Worm (Caenorhabditis elegans) whole organism, L4 larva: ENCODE results near the gene bnc-1.
A peak's percentile ranks its signal among the peaks of the same experiment; 100 is the strongest.

ENCODE experiments used
- D1046.2 ChIP-seq: fragments of 200-800 bp; sonication (Bioruptor generic); IDR thresholded peaks from 2 replicates; pipeline ENCODE4 v1.3.6; 2022; ENCODE audit warnings: missing genetic modification characterization, missing compliant biosample characterization
- F10B5.3 ChIP-seq: sonication (generic microtip); optimal IDR thresholded peaks from 2 replicates; lab custom pipeline; 2016; ENCODE audit warnings: mild to moderate bottlenecking, missing genetic modification characterization, missing compliant biosample characterization
- F37D6.2 ChIP-seq: sonication (generic microtip); optimal IDR thresholded peaks from 2 replicates; lab custom pipeline; 2016; ENCODE audit warnings: mild to moderate bottlenecking, missing genetic modification characterization, missing compliant biosample characterization
- F44E2.7 ChIP-seq: fragments of 200-800 bp; sonication (Bioruptor generic); IDR thresholded peaks from 2 replicates; pipeline ENCODE4 v2.1.2; 2022; ENCODE audit warnings: missing genetic modification characterization, missing compliant biosample characterization
- T20F7.1 ChIP-seq: fragments of 200-800 bp; sonication (Bioruptor generic); optimal IDR thresholded peaks from 2 replicates; lab custom pipeline; 2018; ENCODE audit warnings: mild to moderate bottlenecking, missing genetic modification characterization, missing compliant biosample characterization
- T26A8.4 ChIP-seq: fragments of 200-800 bp; sonication (Bioruptor generic); IDR thresholded peaks from 2 replicates; pipeline ENCODE4 v1.3.6; 2022; ENCODE audit warnings: missing genetic modification characterization, missing compliant biosample characterization
- Y75B8A.6 ChIP-seq: fragments of 200-800 bp; sonication (Bioruptor generic); IDR thresholded peaks from 2 replicates; pipeline ENCODE4 v1.3.6; 2022; ENCODE audit warnings: missing genetic modification reagents, missing genetic modification characterization, missing compliant biosample characterization
- ZK546.5 ChIP-seq, 2 experiments: sonication (generic microtip); optimal IDR thresholded peaks; 2 replicates each; lab custom pipeline; 2017; ENCODE audit warnings: missing biosample characterization in 2 of 2, missing genetic modification characterization in 2 of 2
- aha-1 ChIP-seq: fragments of 150-350 bp; peaks from one replicate; lab custom pipeline; 2014; ENCODE audit warnings: missing biosample characterization, missing genetic modification characterization
- arid-1 ChIP-seq: fragments of 200-800 bp; sonication (Bioruptor generic); conservative IDR thresholded peaks from 2 replicates; pipeline ENCODE4 v1.3.6; 2022; ENCODE audit warnings: missing genetic modification reagents, missing genetic modification characterization, missing compliant biosample characterization
- ceh-20 ChIP-seq: fragments of 200-800 bp; sonication (Bioruptor generic); IDR thresholded peaks from 2 replicates; pipeline ENCODE4 v1.3.6; 2022; ENCODE audit warnings: missing genetic modification reagents, missing genetic modification characterization, missing compliant biosample characterization
- ceh-28 ChIP-seq: fragments of 150-350 bp; optimal IDR thresholded peaks from 2 replicates; lab custom pipeline; 2014; ENCODE audit warnings: missing biosample characterization, missing genetic modification reagents, missing genetic modification characterization
- ceh-32 ChIP-seq: sonication (generic microtip); optimal IDR thresholded peaks from 2 replicates; lab custom pipeline; 2016; ENCODE audit warnings: mild to moderate bottlenecking, missing genetic modification characterization, missing compliant biosample characterization; ENCODE audit not compliant: poor library complexity
- ceh-62 ChIP-seq: sonication (generic microtip); optimal IDR thresholded peaks from 2 replicates; lab custom pipeline; 2017; ENCODE audit warnings: missing biosample characterization, missing genetic modification characterization
- ceh-82 ChIP-seq: sonication (generic microtip); optimal IDR thresholded peaks from 2 replicates; lab custom pipeline; 2017; ENCODE audit warnings: missing biosample characterization, missing genetic modification characterization
- daf-19 ChIP-seq: fragments of 200-800 bp; sonication (Bioruptor generic); conservative IDR thresholded peaks from 2 replicates; pipeline ENCODE4 v1.3.6; 2022; ENCODE audit warnings: missing genetic modification characterization, missing compliant biosample characterization
- dpl-1 ChIP-seq: fragments of 150-350 bp; optimal IDR thresholded peaks from 2 replicates; lab custom pipeline; 2014; ENCODE audit warnings: missing biosample characterization, missing genetic modification reagents, missing genetic modification characterization
- duxl-1 ChIP-seq: sonication (generic microtip); optimal IDR thresholded peaks from 2 replicates; lab custom pipeline; 2016; ENCODE audit warnings: mild to moderate bottlenecking, missing genetic modification characterization, moderate library complexity, missing compliant biosample characterization; ENCODE audit not compliant: poor library complexity
- dve-1 ChIP-seq: sonication (generic microtip); optimal IDR thresholded peaks from 2 replicates; lab custom pipeline; 2017; ENCODE audit warnings: antibody characterized with exemption, mild to moderate bottlenecking, missing genetic modification characterization, missing compliant biosample characterization; ENCODE audit not compliant: insufficient read depth
- fkh-10 ChIP-seq: fragments of 150-350 bp; optimal IDR thresholded peaks from 2 replicates; lab custom pipeline; 2014; ENCODE audit warnings: missing biosample characterization, missing genetic modification reagents, missing genetic modification characterization
- hif-1 ChIP-seq, 2 experiments: sonication (generic microtip); optimal IDR thresholded peaks; 2 replicates each; lab custom pipeline; 2016 to 2017; ENCODE audit warnings: missing compliant biosample characterization in 2 of 2, missing genetic modification characterization in 2 of 2, missing genetic modification reagents in 2 of 2, missing genotype in 2 of 2, mild to moderate bottlenecking in 1 of 2
- hlh-11 ChIP-seq: fragments of 200-800 bp; sonication (Bioruptor generic); optimal IDR thresholded peaks from 2 replicates; lab custom pipeline; 2018; ENCODE audit warnings: mild to moderate bottlenecking, missing genetic modification characterization, missing compliant biosample characterization
- hlh-30 ChIP-seq: sonication (generic microtip); optimal IDR thresholded peaks from 2 replicates; lab custom pipeline; 2017; ENCODE audit warnings: antibody characterized with exemption, mild to moderate bottlenecking, missing genetic modification characterization, missing compliant biosample characterization; ENCODE audit not compliant: insufficient read depth
- hmg-1.1 ChIP-seq: fragments of 200-800 bp; sonication (Bioruptor generic); IDR thresholded peaks from 2 replicates; pipeline ENCODE4 v1.3.6; 2022; ENCODE audit warnings: missing genetic modification reagents, missing genetic modification characterization, missing compliant biosample characterization
- jun-1 ChIP-seq: fragments of 150-350 bp; optimal IDR thresholded peaks from 2 replicates; lab custom pipeline; 2014; ENCODE audit warnings: missing biosample characterization, missing genetic modification reagents, missing genetic modification characterization
- lin-15B ChIP-seq: fragments of 150-350 bp; sonication (generic microtip); optimal IDR thresholded peaks from 3 replicates; lab custom pipeline; 2014; ENCODE audit warnings: missing biosample characterization, missing genetic modification characterization
- lin-38 ChIP-seq: fragments of 200-800 bp; sonication (Bioruptor generic); IDR thresholded peaks from 2 replicates; pipeline ENCODE4 v1.3.6; 2022; ENCODE audit warnings: missing genetic modification reagents, missing genetic modification characterization, missing compliant biosample characterization
- lsy-2 ChIP-seq, 2 experiments: fragments of 150-350 bp in 1 of 2; sonication (generic microtip) in 1 of 2; optimal IDR thresholded peaks; 2 replicates each; lab custom pipeline; 2014 to 2017; ENCODE audit warnings: missing biosample characterization in 2 of 2, missing genetic modification characterization in 2 of 2
- mdt-29 ChIP-seq: fragments of 200-800 bp; sonication (Bioruptor generic); IDR thresholded peaks from 2 replicates; pipeline ENCODE4 v1.3.6; 2022; ENCODE audit warnings: missing genetic modification reagents, missing genetic modification characterization, missing compliant biosample characterization
- mep-1 ChIP-seq: fragments of 150-350 bp; sonication (generic microtip); optimal IDR thresholded peaks from 3 replicates; lab custom pipeline; 2014; ENCODE audit warnings: missing biosample characterization, missing genetic modification characterization
- nhr-102 ChIP-seq: sonication (generic microtip); optimal IDR thresholded peaks from 2 replicates; lab custom pipeline; 2016; ENCODE audit warnings: mild to moderate bottlenecking, missing genetic modification characterization, moderate library complexity, missing compliant biosample characterization
- nhr-11 ChIP-seq: fragments of 150-350 bp; optimal IDR thresholded peaks from 2 replicates; lab custom pipeline; 2014; ENCODE audit warnings: missing biosample characterization, missing genetic modification characterization
- nhr-28 ChIP-seq: fragments of 150-350 bp; optimal IDR thresholded peaks from 2 replicates; lab custom pipeline; 2014; ENCODE audit warnings: missing biosample characterization, missing genetic modification characterization
- nhr-42 ChIP-seq: fragments of 200-800 bp; sonication (Bioruptor generic); IDR thresholded peaks from 2 replicates; pipeline ENCODE4 v1.3.6; 2022; ENCODE audit warnings: missing genetic modification characterization, missing compliant biosample characterization
- nhr-6 ChIP-seq: fragments of 150-350 bp; optimal IDR thresholded peaks from 2 replicates; lab custom pipeline; 2014; ENCODE audit warnings: missing biosample characterization, missing genetic modification characterization
- nhr-76 ChIP-seq: fragments of 150-350 bp; optimal IDR thresholded peaks from 2 replicates; lab custom pipeline; 2014; ENCODE audit warnings: missing biosample characterization, missing genetic modification characterization
- nhr-77 ChIP-seq: fragments of 150-350 bp; optimal IDR thresholded peaks from 2 replicates; lab custom pipeline; 2014; ENCODE audit warnings: missing biosample characterization, missing genetic modification characterization
- pha-4 ChIP-seq, 2 experiments: fragments of 150-350 bp in 1 of 2; fragments of 200-800 bp in 1 of 2; sonication (Bioruptor generic) in 1 of 2; IDR thresholded peaks in 1 of 2; optimal IDR thresholded peaks in 1 of 2; 2 replicates each; pipeline versions ENCODE4 v1.3.6 to Lab custom; 2014 to 2022; ENCODE audit warnings: missing genetic modification characterization in 2 of 2, missing genetic modification reagents in 2 of 2, missing biosample characterization in 1 of 2, missing compliant biosample characterization in 1 of 2
- rbr-2 ChIP-seq: sonication (generic microtip); optimal IDR thresholded peaks from 2 replicates; lab custom pipeline; 2016; ENCODE audit warnings: missing genotype, missing genetic modification characterization, missing compliant biosample characterization
- saeg-2 ChIP-seq: fragments of 200-800 bp; sonication (Bioruptor generic); IDR thresholded peaks from 2 replicates; pipeline ENCODE4 v1.3.6; 2022; ENCODE audit warnings: missing genetic modification reagents, missing genetic modification characterization, missing compliant biosample characterization
- sdz-12 ChIP-seq: fragments of 200-800 bp; sonication (Bioruptor generic); optimal IDR thresholded peaks from 2 replicates; lab custom pipeline; 2018; ENCODE audit warnings: mild to moderate bottlenecking, missing genetic modification characterization, missing compliant biosample characterization
- set-16 ChIP-seq: fragments of 200-800 bp; sonication (Bioruptor generic); IDR thresholded peaks from 2 replicates; pipeline ENCODE4 v1.3.6; 2022; ENCODE audit warnings: missing genetic modification reagents, missing genetic modification characterization, missing compliant biosample characterization
- snpc-1.2 ChIP-seq: fragments of 200-800 bp; sonication (Bioruptor generic); IDR thresholded peaks from 2 replicates; pipeline ENCODE4 v1.3.6; 2022; ENCODE audit warnings: missing genetic modification reagents, missing genetic modification characterization, missing compliant biosample characterization
- snpc-4 ChIP-seq: fragments of 150-350 bp; optimal IDR thresholded peaks from 2 replicates; lab custom pipeline; 2014; ENCODE audit warnings: missing biosample characterization, missing genetic modification characterization
- spr-1 ChIP-seq: sonication (generic microtip); optimal IDR thresholded peaks from 2 replicates; lab custom pipeline; 2016; ENCODE audit warnings: mild to moderate bottlenecking, missing genetic modification characterization, missing compliant biosample characterization
- spr-3 ChIP-seq: fragments of 200-800 bp; sonication (Bioruptor generic); optimal IDR thresholded peaks from 2 replicates; lab custom pipeline; 2018; ENCODE audit warnings: mild to moderate bottlenecking, missing genetic modification characterization, missing compliant biosample characterization
- tra-1 ChIP-seq: fragments of 200-800 bp; sonication (Bioruptor generic); IDR thresholded peaks from 2 replicates; pipeline ENCODE4 v1.3.6; 2022; ENCODE audit warnings: missing genetic modification reagents, missing genetic modification characterization, missing compliant biosample characterization
- unc-39 ChIP-seq: sonication (generic microtip); optimal IDR thresholded peaks from 2 replicates; lab custom pipeline; 2017; ENCODE audit warnings: missing biosample characterization, missing genetic modification characterization
- zfp-2 ChIP-seq: sonication (generic microtip); optimal IDR thresholded peaks from 2 replicates; lab custom pipeline; 2016; ENCODE audit warnings: mild to moderate bottlenecking, missing genetic modification characterization, missing compliant biosample characterization
- zip-11 ChIP-seq: fragments of 200-800 bp; sonication (Bioruptor generic); IDR thresholded peaks from 2 replicates; pipeline ENCODE4 v1.3.6; 2022; ENCODE audit warnings: missing genetic modification characterization, missing compliant biosample characterization
- zip-2 ChIP-seq: fragments of 150-350 bp; optimal IDR thresholded peaks from 2 replicates; lab custom pipeline; 2014; ENCODE audit warnings: missing biosample characterization, missing genetic modification characterization

The bnc-1 gene

DNA sequence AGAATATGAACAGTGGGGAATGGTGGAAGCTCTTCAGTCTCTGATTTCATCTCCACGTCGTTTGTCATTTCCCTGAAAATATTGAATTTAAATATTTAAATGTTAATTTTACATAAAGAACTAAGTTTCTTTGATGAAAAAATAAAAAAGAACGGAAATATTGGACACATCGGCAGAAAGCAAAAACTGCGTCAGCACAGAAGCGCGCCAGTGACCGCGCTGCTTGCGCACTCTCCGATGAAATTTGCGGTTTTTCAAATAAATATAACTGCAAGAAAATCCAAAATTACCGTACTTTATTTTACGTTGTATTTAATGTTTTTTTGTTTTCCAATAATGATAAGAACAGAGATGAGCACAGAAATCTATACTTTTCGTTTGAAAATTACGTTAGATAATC is 14.7 kb upstream of the bnc-1 start, which contains the start of the genes srpa-68 and srh-16:
TSS of gene srpa-68 (minus strand) at position 72 of the 400 bp plus-strand sequence.
TSS of gene srh-16 (plus strand) at position 275 of the 400 bp plus-strand sequence.
- TF ChIP-seq F10B5.3 (peak; percentile 79), nhr-42 (GFP tag; lab: Robert Waterston, UW) (0 out of 2 replicates have a peak, but pooled peaks have one; percentile 44), zfp-2 (tag; lab: Kevin White, UChicago) (no peak), snpc-1.2 (GFP tag; lab: Robert Waterston, UW) (peak; percentile 61; the same call in 1 of the 2 replicates), hif-1 (tag; optimal IDR thresholded peaks at IDR 0.05; lab: Kevin White, UChicago) (peak in 1 of 2 experiments; percentile 44), lsy-2 (tag; optimal IDR thresholded peaks at IDR 0.05; lab: Kevin White, UChicago) (peak; percentile 22 to 94), aha-1 (tag; lab: Kevin White, UChicago) (peak; percentile 97), mdt-29 (GFP tag; lab: Robert Waterston, UW) (0 out of 2 replicates have a peak, but pooled peaks have one; percentile 26), nhr-6 (tag; lab: Kevin White, UChicago) (peak; percentile 97), nhr-77 (tag; lab: Kevin White, UChicago) (peak; percentile 37), hmg-1.1 (peak; percentile 86), sdz-12 (no peak), Y75B8A.6 (GFP tag; lab: Robert Waterston, UW) (no peak), pha-4 (GFP tag; IDR thresholded peaks at IDR 0.05; lab: Robert Waterston, UW) (peak; percentile 80; the same call in 1 of the 2 replicates), pha-4 (tag; optimal IDR thresholded peaks at IDR 0.05; lab: Kevin White, UChicago) (no peak), zip-2 (tag; lab: Kevin White, UChicago) (peak; percentile 78), nhr-76 (peak; percentile 14), ceh-28 (tag; lab: Kevin White, UChicago) (no peak), lin-38 (GFP tag; lab: Robert Waterston, UW) (peak; percentile 88), tra-1 (GFP tag; lab: Robert Waterston, UW) (0 out of 2 replicates have a peak, but pooled peaks have one; percentile 21), nhr-102 (tag; lab: Kevin White, UChicago) (peak; percentile 93), daf-19 (GFP tag; lab: Robert Waterston, UW) (0 out of 2 replicates have a peak, but pooled peaks have one; percentile 17), snpc-4 (tag; lab: Kevin White, UChicago) (no peak), D1046.2 (GFP tag; lab: Robert Waterston, UW) (0 out of 2 replicates have a peak, but pooled peaks have one; percentile 67), T26A8.4 (peak; percentile 89), arid-1 (GFP tag; lab: Robert Waterston, UW) (peak; percentile 88), duxl-1 (tag; lab: Kevin White, UChicago) (peak; percentile 87), set-16 (GFP tag; lab: Robert Waterston, UW) (no peak), dve-1 (tag; lab: Kevin White, UChicago) (peak; percentile 88), ceh-82 (no peak), nhr-28 (tag; lab: Kevin White, UChicago) (peak; percentile 72), F44E2.7 (no peak), ceh-32 (tag; lab: Kevin White, UChicago) (peak; percentile 26), fkh-10 (GFP tag; lab: Kevin White, UChicago) (peak; percentile 46), F37D6.2 (tag; lab: Kevin White, UChicago) (peak; percentile 71), dpl-1 (GFP tag; lab: Kevin White, UChicago) (peak; percentile 99), mep-1 (peak; percentile 90), spr-1 (peak; percentile 81), ceh-20 (peak; percentile 87), T20F7.1 (GFP tag; lab: Kevin White, UChicago) (peak; percentile 86), nhr-11 (peak; percentile 56), rbr-2 (tag; lab: Kevin White, UChicago) (peak; percentile 89), lin-15B (peak; percentile 37), spr-3 (GFP tag; lab: Kevin White, UChicago) (peak; percentile 17), hlh-11 (tag; lab: Kevin White, UChicago) (peak; percentile 80), zip-11 (GFP tag; lab: Robert Waterston, UW) (no peak), hlh-30 (tag; lab: Kevin White, UChicago) (peak; percentile 80), ZK546.5 (tag; optimal IDR thresholded peaks at IDR 0.05; lab: Kevin White, UChicago) (no peak), unc-39 (tag; lab: Kevin White, UChicago) (no peak), ceh-62 (no peak), jun-1 (peak; percentile 57), saeg-2 (GFP tag; lab: Robert Waterston, UW) (no peak)
